Worm (Caenorhabditis elegans) whole organism, L4 larva: ENCODE data around the gene F11D11.12.
A peak's percentile ranks its signal among the peaks of the same experiment; 100 is the strongest.

ENCODE experiments used
- aly-2 ChIP-seq: sonication (generic microtip); optimal IDR thresholded peaks from 2 replicates; lab custom pipeline; 2018; ENCODE audit warnings: missing biosample characterization, missing genetic modification characterization
- lin-39 ChIP-seq: fragments of 150-350 bp; optimal IDR thresholded peaks from 2 replicates; lab custom pipeline; 2014; ENCODE audit warnings: missing biosample characterization, missing genetic modification reagents, missing genetic modification characterization
- unc-130 ChIP-seq: sonication (generic microtip); optimal IDR thresholded peaks from 2 replicates; lab custom pipeline; 2016; ENCODE audit warnings: missing genetic modification reagents, missing genetic modification characterization, missing compliant biosample characterization
- unc-62 ChIP-seq, 3 experiments: fragments of 150-350 bp in 1 of 3; sonication (generic microtip); optimal IDR thresholded peaks in 2 of 3; peaks in 1 of 3; 1 replicate in 1 of 3; 2 replicates in 2 of 3; lab custom pipeline; 2014 to 2017; ENCODE audit warnings: missing biosample characterization in 3 of 3, missing genetic modification characterization in 3 of 3, missing genetic modification reagents in 3 of 3, missing genotype in 1 of 3

DNA sequence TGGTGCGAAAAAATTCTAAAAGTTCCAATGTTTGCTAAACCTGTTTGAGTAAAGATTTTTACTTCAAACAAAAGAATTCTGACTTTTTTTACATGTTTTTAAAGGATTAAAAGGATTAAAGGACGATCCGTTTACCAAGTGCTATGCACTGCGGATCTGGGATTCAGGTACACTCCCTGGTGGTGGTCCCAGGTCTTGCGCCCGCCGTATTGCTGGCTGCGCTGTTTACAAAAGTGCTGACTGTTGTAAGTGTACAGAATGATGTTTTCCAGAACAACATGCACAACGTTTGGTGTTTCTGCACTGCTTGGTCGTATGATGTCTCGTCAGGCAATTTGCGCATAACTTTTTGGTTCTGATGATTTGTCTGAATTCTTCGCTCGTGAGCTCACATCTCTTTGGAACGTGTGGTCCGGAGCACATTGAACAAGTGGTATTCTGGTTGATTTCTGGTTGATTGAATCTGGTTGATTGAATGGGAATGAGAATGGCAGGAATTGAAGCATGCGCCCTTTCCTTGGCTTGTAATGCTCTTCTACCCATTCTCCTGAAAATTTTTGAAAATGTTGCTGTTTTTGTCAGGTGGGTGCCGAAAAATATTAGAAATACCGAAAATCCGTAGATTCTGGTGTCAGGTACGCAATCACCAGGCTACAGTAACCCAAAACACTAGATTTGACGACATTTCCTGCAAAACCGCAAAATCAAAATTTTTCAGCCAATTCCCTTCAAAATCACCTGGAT is 45.0 kb downstream of the F11D11.12 start:
- TF ChIP-seq unc-62 (GFP tag; optimal IDR thresholded peaks at IDR 0.05 in 1 of 2; lab: Kevin White, UChicago) (peak in 1 of 2 experiments; percentile 83), unc-62 (tag; optimal IDR thresholded peaks at IDR 0.05; lab: Kevin White, UChicago) (no peak), lin-39 (tag; lab: Kevin White, UChicago) (no peak), unc-130 (GFP tag; lab: Kevin White, UChicago) (no peak), aly-2 (no peak)
